Worm (Caenorhabditis elegans) whole organism, late embryonic: ENCODE results near the gene mdt-1.2.

Source experiments
- ahr-1 ChIP-seq: sonication (generic microtip); optimal IDR thresholded peaks from 2 replicates; lab custom pipeline; 2016; ENCODE audit warnings: missing genetic modification characterization, missing compliant biosample characterization
- ama-1 ChIP-seq: fragments of 150-350 bp; optimal IDR thresholded peaks from 2 replicates; lab custom pipeline; 2014
- ceh-14 ChIP-seq: sonication (generic microtip); optimal IDR thresholded peaks from 2 replicates; lab custom pipeline; 2016; ENCODE audit warnings: missing genotype, missing genetic modification characterization, missing compliant biosample characterization
- ceh-2 ChIP-seq: sonication (generic microtip); optimal IDR thresholded peaks from 2 replicates; lab custom pipeline; 2016; ENCODE audit warnings: missing genotype, missing genetic modification characterization, missing compliant biosample characterization
- nfya-1 ChIP-seq: sonication (generic microtip); optimal IDR thresholded peaks from 2 replicates; lab custom pipeline; 2017; ENCODE audit warnings: missing genetic modification characterization, mild to moderate bottlenecking, missing compliant biosample characterization, antibody characterized with exemption, moderate library complexity
- pax-1 ChIP-seq: fragments of 150-350 bp; optimal IDR thresholded peaks from 2 replicates; lab custom pipeline; 2014; ENCODE audit warnings: missing biosample characterization, missing genetic modification characterization
- ref-2 ChIP-seq: sonication (generic microtip); optimal IDR thresholded peaks from 2 replicates; lab custom pipeline; 2016; ENCODE audit warnings: missing genetic modification characterization, missing compliant biosample characterization
- sox-4 ChIP-seq: sonication (generic microtip); optimal IDR thresholded peaks from 2 replicates; lab custom pipeline; 2017; ENCODE audit warnings: mild to moderate bottlenecking, missing genetic modification characterization, inconsistent platforms, missing compliant biosample characterization

DNA sequence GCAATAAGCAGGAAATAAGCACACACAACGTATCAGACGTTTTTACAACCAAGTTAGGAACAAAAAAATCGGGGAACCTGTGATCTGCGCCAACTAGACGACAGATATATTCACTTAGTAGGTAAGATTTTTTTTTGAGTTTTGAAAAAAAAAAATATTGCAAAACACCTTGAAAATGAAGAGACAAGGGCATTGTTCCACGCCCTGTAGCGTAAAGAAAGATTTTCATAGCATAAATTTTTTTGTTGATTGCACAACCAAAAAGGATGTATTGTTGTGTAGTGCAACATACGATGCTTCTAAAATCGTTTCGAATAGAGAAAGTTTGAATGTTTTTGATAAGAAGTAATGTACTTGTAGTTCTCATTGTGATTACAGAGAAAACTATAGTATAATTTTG is 28.8 kb downstream of the mdt-1.2 start:
- TF ChIP-seq ref-2 (tag; lab: Kevin White, UChicago) (no peak), ahr-1 (tag; lab: Kevin White, UChicago) (no peak), ama-1 (no peak), pax-1 (tag; lab: Kevin White, UChicago) (no peak), ceh-2 (tag; lab: Kevin White, UChicago) (no peak), nfya-1 (tag; lab: Kevin White, UChicago) (no peak), sox-4 (tag; lab: Kevin White, UChicago) (no peak), ceh-14 (no peak)
